Worm (Caenorhabditis elegans): ENCODE measurements around the gene ced-2.
"Not testable (repeated sequence)": the region's sequence is repeated elsewhere in the genome, so short reads cannot be mapped to it uniquely, and the experiment has no call there.

ced-2 gene

DNA sequence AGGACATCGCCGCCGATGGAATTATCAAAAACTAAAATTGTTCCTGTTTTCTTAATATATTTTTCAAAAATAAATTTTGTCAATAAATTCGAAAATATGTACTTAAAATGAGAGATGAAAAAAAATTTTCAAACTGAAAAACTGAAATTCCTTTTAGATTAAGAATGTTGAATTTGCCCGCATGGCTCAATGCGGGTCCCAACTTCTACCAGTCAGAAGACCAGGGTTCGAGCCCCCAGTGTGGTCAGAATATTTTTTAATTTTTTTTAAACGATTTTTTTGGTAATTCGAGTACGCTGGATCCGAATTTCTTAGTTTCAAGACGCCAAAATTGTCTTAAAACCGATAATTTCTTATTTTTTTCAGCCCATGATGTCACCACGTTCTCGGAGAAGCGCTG lies 40.2 kb downstream of the ced-2 start:
- TF ChIP-seq B0310.2 (tag; optimal IDR thresholded peaks at IDR 0.05) = no peak
- no peak for TF ChIP-seq tbx-37 (GFP tag; conservative IDR thresholded peaks at IDR 0.05)
- TF ChIP-seq flt-1 (GFP tag; IDR thresholded peaks at IDR 0.05) = no peak
- no peak for TF ChIP-seq sea-1 (GFP tag; conservative IDR thresholded peaks at IDR 0.05)
- no peak for TF ChIP-seq hmg-4 (GFP tag; optimal IDR thresholded peaks at IDR 0.05)

DNA sequence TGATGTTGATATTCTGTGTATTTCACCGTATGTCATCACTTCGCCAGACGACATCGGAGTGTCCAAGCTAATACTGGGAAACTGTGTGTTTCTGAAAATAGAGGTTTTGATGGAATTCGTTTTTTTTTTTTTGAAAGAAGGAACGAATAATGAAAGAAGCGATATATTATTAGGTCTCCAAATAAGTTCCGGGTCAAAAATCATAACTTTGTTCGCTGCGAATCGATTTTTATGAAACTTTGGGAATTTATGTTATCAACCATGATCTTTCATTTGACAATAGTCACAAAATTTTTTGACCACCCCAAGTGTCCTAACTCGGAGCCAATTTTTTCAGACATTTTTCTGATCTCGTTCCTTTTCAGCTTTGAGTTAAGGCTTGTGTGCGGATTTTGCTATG lies 48.1 kb downstream of the ced-2 start, which contains the start of gene nhr-274:
nhr-274 (minus strand) TSS at position 101 of the 400 bp plus-strand sequence.
- not testable (repeated sequence) for TF ChIP-seq ceh-13 (GFP tag; optimal IDR thresholded peaks at IDR 0.05); pes-1 (GFP tag; IDR thresholded peaks at IDR 0.05); tbx-37 (GFP tag; conservative IDR thresholded peaks at IDR 0.05)

DNA sequence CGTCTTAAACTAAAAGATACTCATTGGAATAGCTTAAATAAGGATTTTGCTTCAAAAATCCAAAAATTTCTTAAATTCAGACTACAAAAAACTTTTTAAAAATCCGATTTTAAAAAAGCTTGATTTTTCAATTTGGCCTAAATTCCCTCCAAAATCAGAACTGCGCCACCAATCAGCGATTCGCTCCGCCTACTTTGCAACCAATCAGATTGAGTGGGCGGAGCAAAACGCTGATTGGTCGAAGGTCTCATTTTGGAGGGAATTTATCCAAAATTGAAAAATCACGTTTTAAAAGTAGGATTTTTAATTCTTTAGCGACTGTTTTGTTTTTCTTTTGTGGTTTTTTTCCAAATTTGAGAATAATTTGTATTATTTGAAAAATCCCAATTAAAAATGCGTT lies 52.2 kb downstream of the ced-2 start:
- TF ChIP-seq ceh-36 (tag; optimal IDR thresholded peaks at IDR 0.05) = no peak
- TF ChIP-seq tbx-11 (GFP tag; IDR thresholded peaks at IDR 0.05) = no peak

DNA sequence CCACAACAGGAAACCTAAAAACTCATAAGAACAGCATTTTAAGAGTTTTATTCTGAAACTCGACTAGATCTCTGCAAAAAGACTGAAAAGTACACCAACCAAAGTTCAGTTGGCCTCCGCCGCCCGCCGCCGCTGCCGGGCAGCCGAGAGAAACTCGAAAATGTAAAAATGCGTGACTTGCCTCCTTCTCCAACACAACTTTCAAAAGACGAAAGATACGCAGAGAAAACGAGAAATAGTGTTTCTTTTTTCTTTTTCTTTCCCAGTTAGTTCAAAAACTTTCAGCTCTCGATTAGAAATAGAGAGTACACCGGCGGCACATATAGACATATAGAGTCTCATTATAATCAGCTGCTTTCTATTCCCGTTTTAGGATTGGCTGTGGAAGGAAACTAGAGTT lies 52.7 kb downstream of the ced-2 start:
- no peak for TF ChIP-seq ets-7 (tag; optimal IDR thresholded peaks at IDR 0.05)
- TF ChIP-seq ceh-13 (GFP tag; optimal IDR thresholded peaks at IDR 0.05) = no peak
- TF ChIP-seq pes-1 (GFP tag; IDR thresholded peaks at IDR 0.05) = no peak
- no peak for TF ChIP-seq scrt-1 (GFP tag; IDR thresholded peaks at IDR 0.05)
- no peak for TF ChIP-seq aly-1 (tag; optimal IDR thresholded peaks at IDR 0.05)
- TF ChIP-seq tbx-11 (GFP tag; IDR thresholded peaks at IDR 0.05) = no peak
- no peak for TF ChIP-seq flt-1 (GFP tag; IDR thresholded peaks at IDR 0.05)
- no peak for TF ChIP-seq B0310.2 (tag; optimal IDR thresholded peaks at IDR 0.05)
- TF ChIP-seq tbx-37 (GFP tag; conservative IDR thresholded peaks at IDR 0.05) = no peak
- no peak for TF ChIP-seq hmg-4 (GFP tag; optimal IDR thresholded peaks at IDR 0.05)
- TF ChIP-seq sea-1 (GFP tag; conservative IDR thresholded peaks at IDR 0.05) = no peak
- TF ChIP-seq tra-4 (tag; optimal IDR thresholded peaks at IDR 0.05) = no peak
- TF ChIP-seq F13C5.2 (tag; optimal IDR thresholded peaks at IDR 0.05) = no peak
- TF ChIP-seq hnd-1 (tag; optimal IDR thresholded peaks at IDR 0.05) = no peak
- no peak for TF ChIP-seq ceh-36 (tag; optimal IDR thresholded peaks at IDR 0.05)
- no peak for TF ChIP-seq hmbx-1 (tag; optimal IDR thresholded peaks at IDR 0.05)
- TF ChIP-seq ama-1 (optimal IDR thresholded peaks at IDR 0.05) = no peak
